Worm (Caenorhabditis elegans): ENCODE results near the gene sra-13.
A peak's percentile ranks its signal among the peaks of the same experiment; 100 is the strongest.

Gene sra-13

DNA sequence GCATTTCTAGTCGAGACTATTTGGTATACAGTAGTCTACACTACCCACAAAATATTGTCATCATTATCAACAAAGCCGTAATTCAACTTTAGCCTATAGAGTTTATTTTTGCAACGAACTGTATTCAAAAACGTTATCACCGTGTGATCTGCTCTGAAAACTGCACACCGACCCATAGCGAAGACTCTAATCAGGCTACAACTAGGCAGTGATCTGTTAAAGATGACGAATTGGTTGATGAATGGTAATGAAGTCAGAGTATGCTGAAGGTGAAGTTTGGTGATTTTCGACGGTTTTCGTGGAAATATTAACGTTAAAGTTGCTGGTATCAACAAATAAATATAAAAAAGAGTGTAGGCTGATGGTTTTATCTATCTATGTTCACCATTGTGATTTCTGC lies 20.6 kb upstream of the sra-13 start:
- TF ChIP-seq nhr-12 (tag; optimal IDR thresholded peaks at IDR 0.05) (no peak), fos-1 (tag; optimal IDR thresholded peaks at IDR 0.05) (no peak), egl-5 (tag; optimal IDR thresholded peaks at IDR 0.05) (no peak), pqm-1 (tag; optimal IDR thresholded peaks at IDR 0.05) (peak; percentile 89), ama-1 (optimal IDR thresholded peaks at IDR 0.05) (no peak), snpc-4 (tag; optimal IDR thresholded peaks at IDR 0.05) (no peak), egl-27 (tag; optimal IDR thresholded peaks at IDR 0.05) (no peak), ceh-82 (tag; optimal IDR thresholded peaks at IDR 0.05) (no peak), jun-1 (tag; optimal IDR thresholded peaks at IDR 0.05) (peak; percentile 28), R02D3.7 (tag; optimal IDR thresholded peaks at IDR 0.05) (no peak), unc-39 (tag; optimal IDR thresholded peaks at IDR 0.05) (no peak), daf-12 (tag; optimal IDR thresholded peaks at IDR 0.05) (no peak), elt-2 (tag; optimal IDR thresholded peaks at IDR 0.05) (peak; percentile 83), hmg-11 (tag; optimal IDR thresholded peaks at IDR 0.05) (no peak)

DNA sequence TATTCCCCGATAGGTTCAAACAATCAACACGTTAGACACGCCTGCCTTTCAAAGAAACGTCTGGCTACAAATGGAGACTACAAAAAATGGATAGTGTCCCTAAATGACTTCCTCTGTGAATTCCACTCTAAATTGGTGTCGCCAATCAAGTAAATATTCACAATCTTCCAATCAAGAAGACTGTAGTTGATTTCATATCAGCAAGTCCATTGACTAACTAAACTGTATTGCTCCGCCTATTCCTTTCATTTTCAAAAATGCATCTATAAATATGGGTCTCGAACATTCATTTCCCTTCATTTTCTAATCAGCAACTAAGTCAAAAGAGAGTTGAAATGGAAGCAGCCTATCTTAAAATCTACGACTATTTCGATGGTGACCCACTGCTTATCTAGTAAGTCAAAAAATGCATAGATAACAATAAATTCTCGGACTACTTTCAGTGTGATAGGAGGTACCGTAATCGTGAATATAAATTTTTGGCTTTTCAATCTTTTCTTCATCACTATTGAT lies 19.4 kb upstream of the sra-13 start, which contains the start of gene drd-1:
Gene drd-1 (plus strand): TSS at position 51 of the 513 bp plus-strand sequence.
- TF ChIP-seq elt-2 (tag; optimal IDR thresholded peaks at IDR 0.05): peak; percentile 98
- TF ChIP-seq tbx-2 (tag; optimal IDR thresholded peaks at IDR 0.05): no peak
- no peak for TF ChIP-seq unc-39 (tag; optimal IDR thresholded peaks at IDR 0.05)
- peak; percentile 97 for TF ChIP-seq pqm-1 (tag; optimal IDR thresholded peaks at IDR 0.05)
- peak; percentile 27 for TF ChIP-seq jun-1 (tag; optimal IDR thresholded peaks at IDR 0.05)
- TF ChIP-seq nhr-43 (tag; optimal IDR thresholded peaks at IDR 0.05; ENCODE audit: poor library complexity, severe bottlenecking): no peak
- TF ChIP-seq fos-1 (tag; optimal IDR thresholded peaks at IDR 0.05): peak; percentile 56
- no peak for TF ChIP-seq daf-12 (tag; optimal IDR thresholded peaks at IDR 0.05)

DNA sequence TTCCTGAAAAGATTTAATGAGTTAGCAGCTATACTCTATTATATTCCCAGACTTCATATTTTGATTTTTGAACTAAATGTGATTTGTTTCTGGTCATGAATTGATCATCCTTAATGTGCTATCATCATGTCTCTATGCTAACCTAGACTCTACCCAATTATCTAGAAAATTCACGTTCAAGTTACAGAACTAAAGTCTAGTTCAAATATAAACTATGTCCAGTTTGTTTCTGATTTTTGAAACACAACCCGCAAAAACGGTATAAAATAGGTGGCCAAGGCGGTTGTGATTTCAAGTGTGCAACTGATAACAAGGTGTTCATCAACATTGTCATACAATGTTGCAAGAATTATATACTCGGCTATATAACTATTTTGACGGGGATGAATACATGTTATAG lies 16.7 kb upstream of the sra-13 start, which contains the start of gene F49E12.10:
Gene F49E12.10 (plus strand): TSS at position 301 of the 400 bp plus-strand sequence.
- TF ChIP-seq nhr-11 (tag; optimal IDR thresholded peaks at IDR 0.05): no peak
- TF ChIP-seq ZK546.5 (tag; optimal IDR thresholded peaks at IDR 0.05): no peak
- TF ChIP-seq pqm-1 (tag; optimal IDR thresholded peaks at IDR 0.05): peak; percentile 41
- TF ChIP-seq ceh-82 (tag; optimal IDR thresholded peaks at IDR 0.05): no peak
- peak; percentile 39 for TF ChIP-seq elt-2 (tag; optimal IDR thresholded peaks at IDR 0.05)
- TF ChIP-seq fkh-2 (tag; optimal IDR thresholded peaks at IDR 0.05): no peak

DNA sequence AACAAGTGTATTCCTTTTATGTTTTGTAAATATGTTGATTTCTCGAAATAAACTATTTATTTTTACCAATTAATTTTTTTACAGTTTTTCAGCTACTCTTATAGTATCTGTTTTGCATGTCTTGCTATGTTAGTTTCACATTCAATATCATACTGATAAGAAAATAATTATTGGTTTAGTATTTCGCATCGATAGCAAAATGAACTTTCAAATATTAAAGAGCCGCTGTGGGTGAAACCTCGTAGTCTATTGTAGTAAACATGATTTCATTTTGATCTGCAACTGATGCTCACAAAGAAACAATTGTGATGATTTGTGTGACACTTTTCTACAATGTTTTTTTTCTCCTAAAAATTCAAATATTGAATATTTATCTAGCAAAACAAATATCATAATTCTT lies 15.3 kb upstream of the sra-13 start:
- no peak for TF ChIP-seq unc-39 (tag; optimal IDR thresholded peaks at IDR 0.05)
- peak; percentile 73 for TF ChIP-seq pqm-1 (tag; optimal IDR thresholded peaks at IDR 0.05)
- TF ChIP-seq nhr-43 (tag; optimal IDR thresholded peaks at IDR 0.05; ENCODE audit: poor library complexity, severe bottlenecking): no peak
- TF ChIP-seq zag-1 (tag; optimal IDR thresholded peaks at IDR 0.05): no peak
- TF ChIP-seq jun-1 (tag; optimal IDR thresholded peaks at IDR 0.05): no peak
- TF ChIP-seq elt-2 (tag; optimal IDR thresholded peaks at IDR 0.05): peak; percentile 49

DNA sequence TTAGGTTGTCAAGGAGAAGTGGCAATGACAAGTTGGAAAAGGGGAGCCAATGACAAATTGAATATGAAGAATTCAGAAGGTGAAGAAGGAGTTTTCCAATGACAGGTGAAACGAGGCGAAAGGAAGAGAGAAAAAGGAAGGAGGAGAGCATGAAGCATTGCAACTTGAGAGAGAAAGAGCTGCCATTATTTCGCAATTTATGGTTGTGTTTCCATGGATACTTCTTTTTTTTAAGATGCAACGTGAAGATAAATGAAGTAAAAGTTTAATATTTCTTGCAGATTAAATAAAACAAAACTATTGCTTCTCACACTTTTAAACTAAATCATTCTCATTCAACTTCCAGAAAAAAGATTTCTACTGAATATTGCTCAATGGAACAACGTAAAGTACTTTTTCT lies 13.3 kb upstream of the sra-13 start, which contains the start of gene F49E12.8:
Gene F49E12.8 (minus strand): TSS at position 101 of the 400 bp plus-strand sequence.
- TF ChIP-seq ceh-82 (tag; optimal IDR thresholded peaks at IDR 0.05): no peak
- no peak for TF ChIP-seq pha-4 (tag; optimal IDR thresholded peaks at IDR 0.05)
- TF ChIP-seq aly-2 (tag; optimal IDR thresholded peaks at IDR 0.05): no peak
- no peak for TF ChIP-seq nhr-77 (tag; optimal IDR thresholded peaks at IDR 0.05)
- TF ChIP-seq lin-15B (tag; optimal IDR thresholded peaks at IDR 0.05): no peak
- no peak for TF ChIP-seq elt-3 (tag; optimal IDR thresholded peaks at IDR 0.05)

DNA sequence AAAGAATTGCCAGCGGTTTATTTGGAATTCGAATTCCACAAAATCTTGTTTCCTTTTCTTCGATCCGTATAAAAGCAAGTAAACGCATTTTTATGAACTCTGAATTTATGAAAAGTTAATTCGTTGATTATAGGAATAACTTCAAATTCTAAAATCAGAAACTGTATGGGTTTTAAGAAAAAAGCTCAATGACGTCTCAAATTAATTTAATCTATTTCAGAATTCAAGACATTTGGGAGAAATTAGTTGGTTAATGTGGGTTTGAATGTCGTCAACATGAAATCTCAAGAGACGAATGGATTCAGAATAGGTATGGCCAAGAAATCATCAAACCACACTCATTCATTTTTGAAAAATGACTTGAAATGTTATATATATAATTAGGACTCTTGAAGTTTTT lies 11.4 kb upstream of the sra-13 start, which contains the start of gene F49E12.7:
Gene F49E12.7 (minus strand): TSS at position 101 of the 400 bp plus-strand sequence.
- TF ChIP-seq nhr-77 (tag; optimal IDR thresholded peaks at IDR 0.05) (no peak), lsy-12 (tag; optimal IDR thresholded peaks at IDR 0.05) (no peak), fos-1 (tag; optimal IDR thresholded peaks at IDR 0.05) (no peak), ztf-4 (tag; optimal IDR thresholded peaks at IDR 0.05) (no peak), ztf-11 (tag; optimal IDR thresholded peaks at IDR 0.05) (no peak), nhr-76 (tag; optimal IDR thresholded peaks at IDR 0.05) (no peak), ceh-82 (tag; optimal IDR thresholded peaks at IDR 0.05) (no peak), nhr-25 (tag; optimal IDR thresholded peaks at IDR 0.05) (no peak), eor-1 (tag; optimal IDR thresholded peaks at IDR 0.05) (no peak), aly-2 (tag; optimal IDR thresholded peaks at IDR 0.05) (no peak), unc-62 (GFP tag; optimal IDR thresholded peaks at IDR 0.05) (no peak), jun-1 (tag; optimal IDR thresholded peaks at IDR 0.05) (no peak), fkh-2 (tag; optimal IDR thresholded peaks at IDR 0.05) (no peak), sea-2 (GFP tag; optimal IDR thresholded peaks at IDR 0.05) (no peak), skn-1 (tag; optimal IDR thresholded peaks at IDR 0.05) (no peak), elt-1 (tag; optimal IDR thresholded peaks at IDR 0.05) (no peak)
